Fruit fly (Drosophila melanogaster) whole organism, embryonic: ENCODE data around the gene PH4alphaPV.
A peak's percentile ranks its signal among the peaks of the same experiment; 100 is the strongest.

Experiments
- Adf1 ChIP-seq: fragments of 200-800 bp; sonication (Bioruptor generic); IDR thresholded peaks from 2 replicates; pipeline ENCODE4 v1.3.6; 2022; ENCODE audit warnings: missing biosample characterization, missing genetic modification characterization
- Atf3 ChIP-seq: fragments of 200-800 bp; sonication (Bioruptor generic); optimal IDR thresholded peaks from 3 replicates; lab custom pipeline; 2016; ENCODE audit warnings: missing biosample characterization, missing genetic modification characterization
- Awh ChIP-seq: fragments of 200-800 bp; sonication (Bioruptor generic); IDR thresholded peaks from 2 replicates; pipeline ENCODE4, ENCODE4 v1.3.6; 2022; ENCODE audit warnings: missing biosample characterization, missing genetic modification characterization
- Bdp1 ChIP-seq: fragments of 200-800 bp; sonication (Bioruptor generic); optimal IDR thresholded peaks from 3 replicates; lab custom pipeline; 2016; ENCODE audit warnings: missing biosample characterization, missing genetic modification characterization
- BtbVII ChIP-seq: fragments of 200-800 bp; sonication (Bioruptor generic); optimal IDR thresholded peaks from 3 replicates; lab custom pipeline; 2017; ENCODE audit warnings: missing biosample characterization, mild to moderate bottlenecking, missing genetic modification characterization
- CG10321 ChIP-seq: fragments of 200-800 bp; sonication (Bioruptor generic); IDR thresholded peaks from 2 replicates; pipeline ENCODE4 v1.3.6; 2022; ENCODE audit warnings: missing biosample characterization, missing genetic modification characterization
- CG10959 ChIP-seq: fragments of 200-800 bp; sonication (Bioruptor generic); IDR thresholded peaks from 2 replicates; pipeline ENCODE4 v1.3.6; 2022; ENCODE audit warnings: missing biosample characterization, missing genetic modification characterization
- CG11696 ChIP-seq: fragments of 200-800 bp; sonication (Bioruptor generic); IDR thresholded peaks from 2 replicates; pipeline ENCODE4 v1.3.6; 2022; ENCODE audit warnings: missing biosample characterization, missing genetic modification characterization
- CG12104 ChIP-seq: fragments of 200-800 bp; sonication (Bioruptor generic); optimal IDR thresholded peaks from 3 replicates; lab custom pipeline; 2016; ENCODE audit warnings: missing biosample characterization, missing genetic modification characterization
- CG12391 ChIP-seq: fragments of 200-800 bp; sonication (Bioruptor generic); optimal IDR thresholded peaks from 3 replicates; lab custom pipeline; 2018; ENCODE audit warnings: missing biosample characterization, mild to moderate bottlenecking, missing genetic modification characterization, moderate library complexity
- CG17802 ChIP-seq: fragments of 200-800 bp; sonication (Bioruptor generic); optimal IDR thresholded peaks from 2 replicates; lab custom pipeline; 2018; ENCODE audit warnings: missing biosample characterization, mild to moderate bottlenecking, missing genetic modification characterization, moderate library complexity
- CG3163 ChIP-seq: fragments of 200-800 bp; sonication (Bioruptor generic); optimal IDR thresholded peaks from 3 replicates; lab custom pipeline; 2016; ENCODE audit warnings: missing biosample characterization, missing genetic modification characterization
- CG34422 ChIP-seq: fragments of 200-800 bp; sonication (Bioruptor generic); IDR thresholded peaks from 3 replicates; pipeline ENCODE4 v1.3.6; 2022; ENCODE audit warnings: missing biosample characterization, missing genetic modification characterization
- CG3726 ChIP-seq: fragments of 200-800 bp; sonication (Bioruptor generic); IDR thresholded peaks from 3 replicates; pipeline ENCODE4, ENCODE4 v1.3.6; 2022; ENCODE audit warnings: missing biosample characterization, missing genetic modification characterization
- CG9876 ChIP-seq: fragments of 200-800 bp; sonication (Bioruptor generic); optimal IDR thresholded peaks from 2 replicates; lab custom pipeline; 2016; ENCODE audit warnings: missing biosample characterization, missing genetic modification characterization
- Deaf1 ChIP-seq: fragments of 200-800 bp; optimal IDR thresholded peaks from 3 replicates; lab custom pipeline; 2019; ENCODE audit warnings: missing biosample characterization, mild to moderate bottlenecking, missing genetic modification characterization, moderate library complexity
- Doc2 ChIP-seq: fragments of 200-800 bp; sonication (Bioruptor generic); IDR thresholded peaks from 2 replicates; pipeline ENCODE4 v1.3.6; 2022; ENCODE audit warnings: missing biosample characterization, missing genetic modification characterization
- HLH4C ChIP-seq: fragments of 200-800 bp; sonication (Bioruptor generic); IDR thresholded peaks from 3 replicates; pipeline ENCODE4 v1.3.6; 2022; ENCODE audit warnings: missing biosample characterization, missing genetic modification characterization; ENCODE audit not compliant: partially characterized antibody
- MBD-R2 ChIP-seq: fragments of 200-800 bp; sonication (Bioruptor generic); IDR thresholded peaks from 2 replicates; pipeline ENCODE4 v1.3.6; 2022; ENCODE audit warnings: missing biosample characterization, missing genetic modification characterization
- NFAT ChIP-seq: fragments of 200-800 bp; sonication (Bioruptor generic); IDR thresholded peaks from 2 replicates; pipeline ENCODE4 v1.3.6; 2022; ENCODE audit warnings: missing biosample characterization, missing genetic modification characterization
- Nf-YB ChIP-seq: fragments of 200-800 bp; sonication (Bioruptor generic); optimal IDR thresholded peaks from 3 replicates; lab custom pipeline; 2019; ENCODE audit warnings: missing biosample characterization, mild to moderate bottlenecking, missing genetic modification characterization, moderate library complexity
- Nf-YC ChIP-seq: fragments of 200-800 bp; optimal IDR thresholded peaks from 3 replicates; lab custom pipeline; 2019; ENCODE audit warnings: missing biosample characterization, mild to moderate bottlenecking, missing genetic modification characterization, moderate library complexity
- Six4 ChIP-seq: fragments of 200-800 bp; sonication (Bioruptor generic); optimal IDR thresholded peaks from 2 replicates; lab custom pipeline; 2016; ENCODE audit warnings: missing biosample characterization, missing genetic modification characterization
- Trl ChIP-seq, 3 experiments: fragments of >200 bp in 2 of 3; fragments of 200-800 bp in 1 of 3; sonication (Bioruptor generic) in 1 of 3; optimal IDR thresholded peaks; 2 replicates in 1 of 3; 3 replicates in 2 of 3; lab custom pipeline; 2016 to 2017; ENCODE audit warnings: missing biosample characterization in 1 of 3, missing genetic modification characterization in 1 of 3
- amos ChIP-seq: fragments of 200-800 bp; sonication (Bioruptor generic); IDR thresholded peaks from 2 replicates; pipeline ENCODE4 v1.3.6; 2022; ENCODE audit warnings: missing biosample characterization, missing genetic modification characterization; ENCODE audit not compliant: partially characterized antibody
- ash1 ChIP-seq: fragments of 200-800 bp; sonication (Bioruptor generic); optimal IDR thresholded peaks from 2 replicates; lab custom pipeline; 2018; ENCODE audit warnings: missing biosample characterization, mild to moderate bottlenecking, missing genetic modification characterization
- bbx ChIP-seq: fragments of 200-800 bp; sonication (Bioruptor generic); IDR thresholded peaks from 2 replicates; pipeline ENCODE4 v1.3.6; 2022; ENCODE audit warnings: missing biosample characterization, missing genetic modification characterization; ENCODE audit not compliant: partially characterized antibody
- cad ChIP-seq: fragments of >200 bp; optimal IDR thresholded peaks from 2 replicates; lab custom pipeline; 2017; ENCODE audit warnings: missing biosample characterization, missing genetic modification characterization
- danr ChIP-seq: fragments of 200-800 bp; sonication (Bioruptor generic); IDR thresholded peaks from 2 replicates; pipeline ENCODE4 v1.3.6; 2022; ENCODE audit warnings: missing biosample characterization, missing genetic modification characterization
- ewg ChIP-seq: fragments of 200-800 bp; sonication (Bioruptor generic); optimal IDR thresholded peaks from 3 replicates; lab custom pipeline; 2017; ENCODE audit warnings: mild to moderate bottlenecking, missing biosample characterization, missing genetic modification reagents, missing genetic modification characterization
- fd64A ChIP-seq: fragments of 200-800 bp; sonication (Bioruptor generic); optimal IDR thresholded peaks from 3 replicates; lab custom pipeline; 2018; ENCODE audit warnings: missing biosample characterization, mild to moderate bottlenecking, missing genetic modification characterization
- fu2 ChIP-seq: fragments of 200-800 bp; sonication (Bioruptor generic); optimal IDR thresholded peaks from 2 replicates; lab custom pipeline; 2016; ENCODE audit warnings: missing biosample characterization, missing genetic modification characterization
- gce ChIP-seq: fragments of 200-800 bp; sonication (Bioruptor generic); IDR thresholded peaks from 3 replicates; pipeline ENCODE4 v1.3.6; 2022; ENCODE audit warnings: missing biosample characterization, missing genetic modification characterization
- nerfin-1 ChIP-seq: fragments of 200-800 bp; sonication (Bioruptor generic); optimal IDR thresholded peaks from 3 replicates; lab custom pipeline; 2019; ENCODE audit warnings: missing biosample characterization, mild to moderate bottlenecking, missing genetic modification characterization, moderate library complexity
- org-1 ChIP-seq: fragments of 200-800 bp; sonication (Bioruptor generic); optimal IDR thresholded peaks from 2 replicates; lab custom pipeline; 2017; ENCODE audit warnings: missing biosample characterization, missing genetic modification characterization
- seq ChIP-seq: fragments of 200-800 bp; sonication (Bioruptor generic); IDR thresholded peaks from 2 replicates; pipeline ENCODE4 v1.3.6; 2022; ENCODE audit warnings: missing biosample characterization, missing genetic modification characterization
- sr ChIP-seq: fragments of 200-800 bp; sonication (Bioruptor generic); IDR thresholded peaks from 3 replicates; pipeline ENCODE4 v1.3.6; 2022; ENCODE audit warnings: missing biosample characterization, missing genetic modification characterization
- tna ChIP-seq: fragments of 200-800 bp; sonication (Bioruptor generic); IDR thresholded peaks from 2 replicates; pipeline ENCODE4 v1.3.6; 2022; ENCODE audit warnings: missing biosample characterization, missing genetic modification characterization; ENCODE audit not compliant: partially characterized antibody
- trh ChIP-seq: fragments of 200-800 bp; sonication (Bioruptor generic); optimal IDR thresholded peaks from 2 replicates; lab custom pipeline; 2016; ENCODE audit warnings: missing biosample characterization, missing genetic modification characterization
- ttk ChIP-seq: fragments of 200-800 bp; sonication (Bioruptor generic); IDR thresholded peaks from 2 replicates; pipeline ENCODE4 v2.1.2; 2022; ENCODE audit warnings: missing biosample characterization, missing genetic modification characterization
- tup ChIP-seq: fragments of 200-800 bp; sonication (Bioruptor generic); optimal IDR thresholded peaks from 2 replicates; lab custom pipeline; 2016; ENCODE audit warnings: missing biosample characterization, mild to moderate bottlenecking, missing genetic modification characterization, moderate library complexity
- usp ChIP-seq: fragments of >200 bp; optimal IDR thresholded peaks from 2 replicates; lab custom pipeline; 2017; ENCODE audit warnings: missing biosample characterization, missing genetic modification characterization
- wek ChIP-seq: fragments of 200-800 bp; sonication (Bioruptor generic); optimal IDR thresholded peaks from 3 replicates; lab custom pipeline; 2018; ENCODE audit warnings: missing biosample characterization, mild to moderate bottlenecking, missing genetic modification characterization, moderate library complexity

The PH4alphaPV gene

DNA sequence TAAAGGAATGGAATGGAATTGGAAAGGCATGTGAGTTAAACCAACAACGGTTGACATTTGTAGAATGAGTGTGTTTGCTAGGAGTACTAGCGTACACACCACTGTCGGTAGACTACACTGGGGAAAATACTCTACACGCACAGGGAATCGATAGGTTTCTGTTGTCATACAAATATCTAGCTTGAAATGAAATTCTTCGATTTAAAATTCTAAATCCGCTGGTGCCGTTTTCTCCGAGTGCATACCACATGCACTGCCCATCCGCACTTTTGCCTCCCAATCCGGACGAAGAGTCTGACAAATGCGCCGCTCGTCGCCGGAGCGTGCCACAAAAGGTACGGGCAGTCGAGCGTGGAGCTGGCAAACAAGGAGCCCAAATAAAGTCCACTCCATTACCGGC is 19.4 kb downstream of the PH4alphaPV start, which contains the start of gene CG2267:
CG2267 (minus strand) TSS at position 101 of the 400 bp plus-strand sequence.
- TF ChIP-seq CG10959 (no peak), trh (no peak), CG17802 (tag; lab: Kevin White, UChicago) (no peak), MBD-R2 (GFP tag; lab: Robert Waterston, UW) (no peak), Bdp1 (GFP tag; lab: Kevin White, UChicago) (no peak), CG3163 (GFP tag; lab: Kevin White, UChicago) (no peak), bbx (GFP tag; lab: Robert Waterston, UW) (no peak), sr (GFP tag; lab: Robert Waterston, UW) (no peak), CG9876 (GFP tag; lab: Kevin White, UChicago) (no peak), seq (no peak), CG10321 (GFP tag; lab: Robert Waterston, UW) (no peak), Atf3 (GFP tag; lab: Kevin White, UChicago) (no peak), CG34422 (GFP tag; lab: Robert Waterston, UW) (no peak), CG12104 (GFP tag; lab: Kevin White, UChicago) (no peak), wek (no peak), HLH4C (GFP tag; lab: Robert Waterston, UW) (no peak), usp (GFP tag; lab: Kevin White, UChicago) (no peak), CG12391 (tag; lab: Kevin White, UChicago) (no peak), CG3726 (GFP tag; lab: Robert Waterston, UW) (no peak), tup (GFP tag; lab: Kevin White, UChicago) (no peak)

- TF ChIP-seq tna (no peak), org-1 (no peak), BtbVII (no peak), nerfin-1 (tag; lab: Kevin White, UChicago) (no peak), fd64A (GFP tag; lab: Kevin White, UChicago) (no peak), gce (GFP tag; lab: Robert Waterston, UW) (no peak), fu2 (no peak)
- TF ChIP-seq, all 482 proteins: peak for 0
Observed at dm6 chr3R:30621806-30622205, 26.5 kb downstream of the PH4alphaPV start, which contains the start of gene CG44954. Gene CG44954, minus strand, starts transcription at chr3R:30621906.

dm6 chr3R:30617457-30617856 is 30.9 kb downstream of the PH4alphaPV start:
- no peak for TF ChIP-seq Doc2 (GFP tag; lab: Robert Waterston, UW)
- TF ChIP-seq ewg: no peak
- no peak for TF ChIP-seq danr (GFP tag; lab: Robert Waterston, UW)
- no peak for TF ChIP-seq Adf1 (GFP tag; lab: Robert Waterston, UW)
- no peak for TF ChIP-seq Six4
- no peak for TF ChIP-seq ttk (GFP tag; lab: Robert Waterston, UW)
- TF ChIP-seq Awh (GFP tag; lab: Robert Waterston, UW): no peak
- TF ChIP-seq tup (GFP tag; lab: Kevin White, UChicago): no peak
- 0 out of 2 replicates have a peak, but pooled peaks have one; percentile 22 for TF ChIP-seq CG10321 (GFP tag; lab: Robert Waterston, UW)
- TF ChIP-seq Deaf1: peak; percentile 15
- no peak for TF ChIP-seq ash1
- no peak for TF ChIP-seq cad (GFP tag; lab: Kevin White, UChicago)
- TF ChIP-seq Nf-YB: peak; percentile 83
- TF ChIP-seq amos (GFP tag; lab: Robert Waterston, UW): no peak
- TF ChIP-seq Nf-YC: peak; percentile 89
- TF ChIP-seq Trl (optimal IDR thresholded peaks at IDR 0.05; lab: Kevin White, UChicago): peak in 1 of 2 experiments; percentile 56
- no peak for TF ChIP-seq Trl (GFP tag; optimal IDR thresholded peaks at IDR 0.05; lab: Kevin White, UChicago)
- TF ChIP-seq NFAT (GFP tag; lab: Robert Waterston, UW): no peak
- TF ChIP-seq CG11696: no peak
- TF ChIP-seq, all 482 proteins: peak for 5
